Fruit fly (Drosophila melanogaster): ENCODE measurements around the gene CG3062.

Gene CG3062

dm6 chrX:4615684-4616292 lies 28.9 kb downstream of the CG3062 start:
- TF ChIP-seq CG17801 (GFP tag; optimal IDR thresholded peaks at IDR 0.05; ENCODE audit: partially characterized antibody), result peak; percentile 56

- peak; percentile 16 for TF ChIP-seq CG17801 (GFP tag; optimal IDR thresholded peaks at IDR 0.05; ENCODE audit: partially characterized antibody)
Observed at dm6 chrX:4614945-4615344, 29.7 kb downstream of the CG3062 start.

dm6 chrX:4614325-4614724 lies 30.3 kb downstream of the CG3062 start:
- no peak for TF ChIP-seq CG17801 (GFP tag; optimal IDR thresholded peaks at IDR 0.05; ENCODE audit: partially characterized antibody)

- no peak for TF ChIP-seq CG17801 (GFP tag; optimal IDR thresholded peaks at IDR 0.05; ENCODE audit: partially characterized antibody)
Observed at dm6 chrX:4613613-4614012, 31.1 kb downstream of the CG3062 start.

- no peak for TF ChIP-seq CG17801 (GFP tag; optimal IDR thresholded peaks at IDR 0.05; ENCODE audit: partially characterized antibody)
Observed at dm6 chrX:4612454-4612853, 32.2 kb downstream of the CG3062 start.

dm6 chrX:4610481-4610880 lies 34.2 kb downstream of the CG3062 start:
- no peak for TF ChIP-seq CG17801 (GFP tag; optimal IDR thresholded peaks at IDR 0.05; ENCODE audit: partially characterized antibody)

- TF ChIP-seq CG17801 (GFP tag; optimal IDR thresholded peaks at IDR 0.05; ENCODE audit: partially characterized antibody), result no peak
Observed at dm6 chrX:4609737-4610136, 34.9 kb downstream of the CG3062 start.

- TF ChIP-seq CG17801 (GFP tag; optimal IDR thresholded peaks at IDR 0.05; ENCODE audit: partially characterized antibody), result no peak
Observed at dm6 chrX:4606447-4606846, 38.2 kb downstream of the CG3062 start.

dm6 chrX:4605313-4605712 lies 39.4 kb downstream of the CG3062 start:
- peak; percentile 24 for TF ChIP-seq CG17801 (GFP tag; optimal IDR thresholded peaks at IDR 0.05; ENCODE audit: partially characterized antibody)

- no peak for TF ChIP-seq CG17801 (GFP tag; optimal IDR thresholded peaks at IDR 0.05; ENCODE audit: partially characterized antibody)
Observed at dm6 chrX:4604553-4604952, 40.1 kb downstream of the CG3062 start.

dm6 chrX:4604107-4604506 lies 40.6 kb downstream of the CG3062 start:
- no peak for TF ChIP-seq CG17801 (GFP tag; optimal IDR thresholded peaks at IDR 0.05; ENCODE audit: partially characterized antibody)

dm6 chrX:4599897-4600469 lies 44.7 kb downstream of the CG3062 start:
- TF ChIP-seq CG17801 (GFP tag; optimal IDR thresholded peaks at IDR 0.05; ENCODE audit: partially characterized antibody), result no peak

dm6 chrX:4596467-4597183 lies 48.0 kb downstream of the CG3062 start:
- no peak for TF ChIP-seq CG17801 (GFP tag; optimal IDR thresholded peaks at IDR 0.05; ENCODE audit: partially characterized antibody)

- TF ChIP-seq CG17801 (GFP tag; optimal IDR thresholded peaks at IDR 0.05; ENCODE audit: partially characterized antibody), result no peak
Observed at dm6 chrX:4592258-4592657, 52.4 kb downstream of the CG3062 start.
